Worm (Caenorhabditis elegans) whole organism, late embryonic: ENCODE data around the gene pct-1.

Experiments
- F13H6.1 ChIP-seq: sonication (generic microtip); optimal IDR thresholded peaks from 2 replicates; lab custom pipeline; 2016; ENCODE audit warnings: missing genetic modification characterization, missing compliant biosample characterization
- ceh-22 ChIP-seq: sonication (generic microtip); optimal IDR thresholded peaks from 2 replicates; lab custom pipeline; 2017; ENCODE audit warnings: missing biosample characterization, missing genetic modification characterization
- ceh-34 ChIP-seq: sonication (generic microtip); optimal IDR thresholded peaks from 2 replicates; lab custom pipeline; 2016; ENCODE audit warnings: mild to moderate bottlenecking, missing genetic modification characterization, missing compliant biosample characterization
- fkh-10 ChIP-seq: fragments of 150-350 bp; optimal IDR thresholded peaks from 2 replicates; lab custom pipeline; 2014; ENCODE audit warnings: missing biosample characterization, missing genetic modification reagents, missing genetic modification characterization
- hlh-30 ChIP-seq: sonication (generic microtip); optimal IDR thresholded peaks from 2 replicates; lab custom pipeline; 2017; ENCODE audit warnings: antibody characterized with exemption, missing genetic modification characterization, missing compliant biosample characterization; ENCODE audit not compliant: insufficient read depth
- rnt-1 ChIP-seq: sonication (generic microtip); optimal IDR thresholded peaks from 2 replicates; lab custom pipeline; 2016; ENCODE audit warnings: missing genetic modification characterization, missing compliant biosample characterization
- tbx-7 ChIP-seq: sonication (generic microtip); optimal IDR thresholded peaks from 2 replicates; lab custom pipeline; 2016; ENCODE audit warnings: missing genotype, missing genetic modification characterization, missing compliant biosample characterization

DNA sequence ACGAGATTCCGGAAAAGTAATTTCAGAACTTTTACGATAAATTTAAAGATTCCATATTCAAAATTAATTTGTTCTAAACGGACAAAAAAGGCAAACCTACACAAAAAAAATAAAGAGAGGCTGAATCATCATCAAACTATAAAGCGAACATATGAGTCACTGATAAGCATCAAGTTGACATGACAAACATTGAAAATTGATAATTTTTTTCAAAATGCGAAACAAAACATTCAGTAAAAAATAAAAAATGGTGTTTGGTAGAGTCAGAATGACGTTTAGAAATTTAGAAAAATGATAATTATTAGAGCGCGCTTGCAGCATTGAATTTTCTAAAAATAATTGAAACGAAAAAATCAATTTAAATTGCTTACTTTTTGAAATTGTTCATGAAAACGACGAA lies 23.5 kb downstream of the pct-1 start:
- TF ChIP-seq F13H6.1, result no peak
- TF ChIP-seq rnt-1 (tag; lab: Kevin White, UChicago), result no peak
- TF ChIP-seq tbx-7 (tag; lab: Kevin White, UChicago), result no peak
- no peak for TF ChIP-seq fkh-10
- no peak for TF ChIP-seq ceh-34 (tag; lab: Kevin White, UChicago)
- no peak for TF ChIP-seq hlh-30 (tag; lab: Kevin White, UChicago)
- no peak for TF ChIP-seq ceh-22 (tag; lab: Kevin White, UChicago)
